Fruit fly (Drosophila melanogaster) whole organism, embryonic: ENCODE results near the gene CG42824.

Source experiments
- Antp ChIP-seq: fragments of 200-800 bp; sonication (Bioruptor generic); optimal IDR thresholded peaks from 3 replicates; lab custom pipeline; 2016; ENCODE audit warnings: missing biosample characterization, missing genetic modification characterization
- CG1024 ChIP-seq: fragments of 200-800 bp; sonication (Bioruptor generic); IDR thresholded peaks from 2 replicates; pipeline ENCODE4 v1.3.6; 2022; ENCODE audit warnings: missing biosample characterization, missing genetic modification characterization
- CG11696 ChIP-seq: fragments of 200-800 bp; sonication (Bioruptor generic); IDR thresholded peaks from 2 replicates; pipeline ENCODE4 v1.3.6; 2022; ENCODE audit warnings: missing biosample characterization, missing genetic modification characterization
- CG12299 ChIP-seq: fragments of 200-800 bp; sonication (Bioruptor generic); optimal IDR thresholded peaks from 2 replicates; lab custom pipeline; 2018; ENCODE audit warnings: missing biosample characterization, mild to moderate bottlenecking, missing genetic modification characterization
- CG12942 ChIP-seq: fragments of 200-800 bp; sonication (Bioruptor generic); optimal IDR thresholded peaks from 3 replicates; lab custom pipeline; 2016; ENCODE audit warnings: missing biosample characterization, missing genetic modification characterization
- CG13296 ChIP-seq: fragments of 200-800 bp; sonication (Bioruptor generic); optimal IDR thresholded peaks from 3 replicates; lab custom pipeline; 2018; ENCODE audit warnings: missing biosample characterization, mild to moderate bottlenecking, missing genetic modification characterization
- CG16813 ChIP-seq: fragments of 200-800 bp; sonication (Bioruptor generic); IDR thresholded peaks from 3 replicates; pipeline ENCODE4 v1.3.6; 2022; ENCODE audit warnings: missing biosample characterization, missing genetic modification characterization; ENCODE audit not compliant: partially characterized antibody
- CG18262 ChIP-seq: fragments of 200-800 bp; optimal IDR thresholded peaks from 3 replicates; lab custom pipeline; 2019; ENCODE audit warnings: missing biosample characterization, mild to moderate bottlenecking, missing genetic modification characterization, moderate library complexity
- CG1832 ChIP-seq: fragments of 200-800 bp; sonication (Bioruptor generic); optimal IDR thresholded peaks from 2 replicates; lab custom pipeline; 2017; ENCODE audit warnings: missing biosample characterization, mild to moderate bottlenecking, missing genetic modification characterization, inconsistent platforms
- CG18599 ChIP-seq: fragments of 200-800 bp; sonication (Bioruptor generic); optimal IDR thresholded peaks from 3 replicates; lab custom pipeline; 2017; ENCODE audit warnings: missing biosample characterization, missing genetic modification characterization, mild to moderate bottlenecking, moderate library complexity, missing genetic modification reagents
- CG2889 ChIP-seq: fragments of 200-800 bp; sonication (Bioruptor generic); IDR thresholded peaks from 3 replicates; pipeline ENCODE4 v1.3.6; 2022; ENCODE audit warnings: missing biosample characterization, missing genetic modification characterization
- CG31365 ChIP-seq: fragments of 200-800 bp; sonication (Bioruptor generic); optimal IDR thresholded peaks from 2 replicates; lab custom pipeline; 2018; ENCODE audit warnings: missing biosample characterization, mild to moderate bottlenecking, missing genetic modification characterization
- CG31388 ChIP-seq: fragments of 200-800 bp; sonication (Bioruptor generic); optimal IDR thresholded peaks from 2 replicates; lab custom pipeline; 2016; ENCODE audit warnings: missing biosample characterization, missing genetic modification characterization
- CG4282 ChIP-seq: fragments of 200-800 bp; sonication (Bioruptor generic); optimal IDR thresholded peaks from 2 replicates; lab custom pipeline; 2016; ENCODE audit warnings: missing biosample characterization, missing genetic modification characterization
- CG6765 ChIP-seq: fragments of 200-800 bp; sonication (Bioruptor generic); optimal IDR thresholded peaks from 3 replicates; lab custom pipeline; 2017; ENCODE audit warnings: missing biosample characterization, mild to moderate bottlenecking, missing genetic modification characterization
- CG7963 ChIP-seq: fragments of 200-800 bp; sonication (Bioruptor generic); IDR thresholded peaks from 3 replicates; pipeline ENCODE4 v1.3.6; 2022; ENCODE audit warnings: missing biosample characterization, missing genetic modification characterization; ENCODE audit not compliant: partially characterized antibody
- CG8388 ChIP-seq: fragments of 200-800 bp; sonication (Bioruptor generic); optimal IDR thresholded peaks from 2 replicates; lab custom pipeline; 2019; ENCODE audit warnings: missing biosample characterization, mild to moderate bottlenecking, missing genetic modification characterization, moderate library complexity
- CG8478 ChIP-seq: fragments of >200 bp; optimal IDR thresholded peaks from 2 replicates; lab custom pipeline; 2018
- CG8765 ChIP-seq: fragments of 200-800 bp; sonication (Bioruptor generic); IDR thresholded peaks from 2 replicates; pipeline ENCODE4 v1.3.6; 2022; ENCODE audit warnings: missing biosample characterization, missing genetic modification characterization
- CG8944 ChIP-seq: fragments of 200-800 bp; sonication (Bioruptor generic); optimal IDR thresholded peaks from 3 replicates; lab custom pipeline; 2016; ENCODE audit warnings: missing biosample characterization, missing genetic modification characterization
- CG9727 ChIP-seq: fragments of 200-800 bp; sonication (Bioruptor generic); optimal IDR thresholded peaks from 3 replicates; lab custom pipeline; 2017; ENCODE audit warnings: missing biosample characterization, mild to moderate bottlenecking, missing genetic modification characterization
- CG9817 ChIP-seq: fragments of 200-800 bp; sonication (Bioruptor generic); optimal IDR thresholded peaks from 2 replicates; lab custom pipeline; 2018; ENCODE audit warnings: missing biosample characterization, mild to moderate bottlenecking, missing genetic modification characterization, moderate library complexity
- CG9876 ChIP-seq: fragments of 200-800 bp; sonication (Bioruptor generic); optimal IDR thresholded peaks from 2 replicates; lab custom pipeline; 2016; ENCODE audit warnings: missing biosample characterization, missing genetic modification characterization
- Drgx ChIP-seq: fragments of 200-800 bp; sonication (Bioruptor generic); IDR thresholded peaks from 2 replicates; pipeline ENCODE4 v1.3.6; 2022; ENCODE audit warnings: missing biosample characterization, missing genetic modification characterization
- H15 ChIP-seq: fragments of 200-800 bp; sonication (Bioruptor generic); IDR thresholded peaks from 3 replicates; pipeline ENCODE4 v1.3.6; 2022; ENCODE audit warnings: missing biosample characterization, missing genetic modification characterization
- Lhr ChIP-seq: fragments of 200-800 bp; sonication (Bioruptor generic); optimal IDR thresholded peaks from 3 replicates; lab custom pipeline; 2017; ENCODE audit warnings: mild to moderate bottlenecking, missing biosample characterization, missing genetic modification reagents, missing genetic modification characterization
- MTF-1 ChIP-seq: fragments of 200-800 bp; sonication (Bioruptor generic); optimal IDR thresholded peaks from 2 replicates; lab custom pipeline; 2018; ENCODE audit warnings: missing biosample characterization, mild to moderate bottlenecking, missing genetic modification characterization, borderline replicate concordance
- Oli ChIP-seq: fragments of 200-800 bp; sonication (Bioruptor generic); optimal IDR thresholded peaks from 2 replicates; lab custom pipeline; 2018; ENCODE audit warnings: missing biosample characterization, mild to moderate bottlenecking, missing genetic modification characterization, moderate library complexity
- Six4 ChIP-seq: fragments of 200-800 bp; sonication (Bioruptor generic); optimal IDR thresholded peaks from 2 replicates; lab custom pipeline; 2016; ENCODE audit warnings: missing biosample characterization, missing genetic modification characterization
- Sry-δ ChIP-seq: fragments of 200-800 bp; sonication (Bioruptor generic); optimal IDR thresholded peaks from 2 replicates; lab custom pipeline; 2016; ENCODE audit warnings: missing biosample characterization, missing genetic modification characterization
- Vsx1 ChIP-seq: fragments of 200-800 bp; sonication (Bioruptor generic); optimal IDR thresholded peaks from 2 replicates; lab custom pipeline; 2017; ENCODE audit warnings: missing biosample characterization, mild to moderate bottlenecking, missing genetic modification characterization, missing genetic modification reagents
- al ChIP-seq: fragments of 200-800 bp; sonication (Bioruptor generic); IDR thresholded peaks from 2 replicates; pipeline ENCODE4 v1.3.6; 2022; ENCODE audit warnings: missing biosample characterization, missing genetic modification characterization
- ato ChIP-seq: fragments of 200-800 bp; sonication (Bioruptor generic); IDR thresholded peaks from 2 replicates; pipeline ENCODE4 v1.3.6; 2022; ENCODE audit warnings: missing biosample characterization, missing genetic modification characterization; ENCODE audit not compliant: partially characterized antibody
- bcd ChIP-seq: fragments of 200-800 bp; sonication (Bioruptor generic); optimal IDR thresholded peaks from 2 replicates; lab custom pipeline; 2017; ENCODE audit warnings: missing biosample characterization, mild to moderate bottlenecking, missing genetic modification characterization
- cad ChIP-seq: fragments of >200 bp; optimal IDR thresholded peaks from 2 replicates; lab custom pipeline; 2017; ENCODE audit warnings: missing biosample characterization, missing genetic modification characterization
- chn ChIP-seq: fragments of 200-800 bp; sonication (Bioruptor generic); optimal IDR thresholded peaks from 2 replicates; lab custom pipeline; 2016; ENCODE audit warnings: missing biosample characterization, missing genetic modification characterization
- corto ChIP-seq: fragments of 200-800 bp; sonication (Bioruptor generic); optimal IDR thresholded peaks from 2 replicates; lab custom pipeline; 2016; ENCODE audit warnings: missing biosample characterization, mild to moderate bottlenecking, missing genetic modification characterization, moderate library complexity
- disco-r ChIP-seq: fragments of 200-800 bp; sonication (Bioruptor generic); optimal IDR thresholded peaks from 2 replicates; lab custom pipeline; 2016; ENCODE audit warnings: missing biosample characterization, missing genetic modification characterization
- esg ChIP-seq: fragments of 200-800 bp; sonication (Bioruptor generic); conservative IDR thresholded peaks from 2 replicates; pipeline ENCODE4 v1.3.6; 2022; ENCODE audit warnings: missing biosample characterization, missing genetic modification characterization
- eve ChIP-seq, 2 experiments: fragments of >200 bp; optimal IDR thresholded peaks; 2 replicates each; lab custom pipeline; 2017; ENCODE audit warnings: missing biosample characterization in 2 of 2, missing genetic modification characterization in 2 of 2
- grau ChIP-seq: fragments of 200-800 bp; optimal IDR thresholded peaks from 3 replicates; lab custom pipeline; 2019; ENCODE audit warnings: missing biosample characterization, mild to moderate bottlenecking, missing genetic modification characterization, moderate library complexity
- gsb-n ChIP-seq: fragments of 200-800 bp; sonication (Bioruptor generic); optimal IDR thresholded peaks from 3 replicates; lab custom pipeline; 2018; ENCODE audit warnings: missing biosample characterization, mild to moderate bottlenecking, missing genetic modification characterization
- jing ChIP-seq: fragments of 200-800 bp; sonication (Bioruptor generic); optimal IDR thresholded peaks from 2 replicates; lab custom pipeline; 2018; ENCODE audit warnings: missing biosample characterization, mild to moderate bottlenecking, missing genetic modification characterization
- kah ChIP-seq: fragments of 200-800 bp; sonication (Bioruptor generic); optimal IDR thresholded peaks from 2 replicates; lab custom pipeline; 2018; ENCODE audit warnings: missing biosample characterization, mild to moderate bottlenecking, missing genetic modification characterization
- oc ChIP-seq: fragments of 200-800 bp; sonication (Bioruptor generic); optimal IDR thresholded peaks from 2 replicates; lab custom pipeline; 2018; ENCODE audit warnings: missing biosample characterization, mild to moderate bottlenecking, missing genetic modification characterization, moderate library complexity
- pb ChIP-seq: fragments of 200-800 bp; sonication (Bioruptor generic); optimal IDR thresholded peaks from 3 replicates; lab custom pipeline; 2016; ENCODE audit warnings: missing biosample characterization, missing genetic modification characterization
- scrt ChIP-seq: fragments of 200-800 bp; sonication (Bioruptor generic); optimal IDR thresholded peaks from 2 replicates; lab custom pipeline; 2018; ENCODE audit warnings: missing biosample characterization, mild to moderate bottlenecking, missing genetic modification characterization, moderate library complexity
- sqz ChIP-seq: fragments of 200-800 bp; sonication (Bioruptor generic); optimal IDR thresholded peaks from 3 replicates; lab custom pipeline; 2018; ENCODE audit warnings: missing biosample characterization, mild to moderate bottlenecking, missing genetic modification characterization
- ssp ChIP-seq: fragments of 200-800 bp; sonication (Bioruptor generic); IDR thresholded peaks from 2 replicates; pipeline ENCODE4 v1.3.6; 2022; ENCODE audit warnings: missing biosample characterization, missing genetic modification characterization
- twi ChIP-seq: fragments of 200-800 bp; optimal IDR thresholded peaks from 2 replicates; lab custom pipeline; 2019; ENCODE audit warnings: missing biosample characterization, mild to moderate bottlenecking, missing genetic modification characterization, moderate library complexity
- tx ChIP-seq: fragments of 200-800 bp; sonication (Bioruptor generic); optimal IDR thresholded peaks from 2 replicates; lab custom pipeline; 2016; ENCODE audit warnings: missing biosample characterization, missing genetic modification characterization
- yki ChIP-seq: fragments of >200 bp; optimal IDR thresholded peaks from 3 replicates; lab custom pipeline; 2018

Gene CG42824

dm6 chr3R:17402434-17402833 lies 3.9 kb downstream of the CG42824 start, which contains the start of gene Sur-8 (continued):
- peak; percentile 24 for TF ChIP-seq scrt (GFP tag; lab: Kevin White, UChicago)
- no peak for TF ChIP-seq CG31388 (GFP tag; lab: Kevin White, UChicago)
- TF ChIP-seq CG12942, result peak; percentile 40
- TF ChIP-seq CG11696, result peak; percentile 44; the same call in 1 of the 2 replicates
- peak; percentile 60 for TF ChIP-seq bcd (GFP tag; lab: Kevin White, UChicago)
- TF ChIP-seq Sry-δ (GFP tag; lab: Kevin White, UChicago), result peak; percentile 23
- no peak for TF ChIP-seq cad
- TF ChIP-seq CG31365 (tag; lab: Kevin White, UChicago), result peak; percentile 11
- peak; percentile 32 for TF ChIP-seq Lhr (GFP tag; lab: Kevin White, UChicago)
- TF ChIP-seq esg (GFP tag; lab: Robert Waterston, UW), result peak; percentile 32; the same call in 1 of the 2 replicates
- TF ChIP-seq jing (GFP tag; lab: Kevin White, UChicago), result no peak
- peak; percentile 69 for TF ChIP-seq CG8944 (GFP tag; lab: Kevin White, UChicago)
- TF ChIP-seq CG16813 (GFP tag; lab: Robert Waterston, UW), result no peak
- TF ChIP-seq ato (GFP tag; lab: Robert Waterston, UW), result no peak
- TF ChIP-seq CG12299, result no peak
- TF ChIP-seq CG18262 (tag; lab: Kevin White, UChicago), result no peak
- TF ChIP-seq CG7963 (GFP tag; lab: Robert Waterston, UW), result no peak
- no peak for TF ChIP-seq eve (GFP tag; optimal IDR thresholded peaks at IDR 0.05; lab: Kevin White, UChicago)
- peak; percentile 60 for TF ChIP-seq CG9876 (GFP tag; lab: Kevin White, UChicago)
- peak; percentile 58 for TF ChIP-seq CG9817
- TF ChIP-seq Oli (tag; lab: Kevin White, UChicago), result peak; percentile 28
- peak; percentile 41 for TF ChIP-seq Six4 (GFP tag; lab: Kevin White, UChicago)
- peak; percentile 21; the same call in 1 of the 2 replicates for TF ChIP-seq al
- TF ChIP-seq ssp (GFP tag; lab: Robert Waterston, UW), result peak; percentile 53; the same call in 1 of the 2 replicates
- TF ChIP-seq tx (GFP tag; lab: Kevin White, UChicago), result peak; percentile 35
- no peak for TF ChIP-seq sqz (GFP tag; lab: Kevin White, UChicago)
- TF ChIP-seq yki (lab: Kevin White, UChicago), result no peak
- TF ChIP-seq CG8478 (lab: Kevin White, UChicago), result no peak
- peak; percentile 7 for TF ChIP-seq CG8388 (GFP tag; lab: Kevin White, UChicago)
- peak; percentile 70 for TF ChIP-seq Antp (GFP tag; lab: Kevin White, UChicago)
- TF ChIP-seq CG1832 (GFP tag; lab: Kevin White, UChicago), result no peak
- peak; percentile 63 for TF ChIP-seq CG6765
- TF ChIP-seq Drgx (GFP tag; lab: Robert Waterston, UW), result no peak
- TF ChIP-seq CG9727 (GFP tag; lab: Kevin White, UChicago), result peak; percentile 33
- peak; percentile 80 for TF ChIP-seq CG1024 (GFP tag; lab: Robert Waterston, UW)
- no peak for TF ChIP-seq corto (GFP tag; lab: Kevin White, UChicago)
- no peak for TF ChIP-seq kah (GFP tag; lab: Kevin White, UChicago)
- peak; percentile 3 for TF ChIP-seq Vsx1
- TF ChIP-seq grau (tag; lab: Kevin White, UChicago), result peak; percentile 63
- TF ChIP-seq CG18599 (GFP tag; lab: Kevin White, UChicago), result peak; percentile 47
- TF ChIP-seq H15, result peak; percentile 74
- TF ChIP-seq chn (GFP tag; lab: Kevin White, UChicago), result no peak
- TF ChIP-seq oc (tag; lab: Kevin White, UChicago), result no peak
- no peak for TF ChIP-seq CG2889 (GFP tag; lab: Robert Waterston, UW)
- no peak for TF ChIP-seq gsb-n (tag; lab: Kevin White, UChicago)
- peak; percentile 17 for TF ChIP-seq disco-r (GFP tag; lab: Kevin White, UChicago)
- TF ChIP-seq CG8765 (GFP tag; lab: Robert Waterston, UW), result no peak
- no peak for TF ChIP-seq CG13296 (GFP tag; lab: Kevin White, UChicago)
- TF ChIP-seq twi (tag; lab: Kevin White, UChicago), result no peak
- TF ChIP-seq pb (GFP tag; lab: Kevin White, UChicago), result peak; percentile 59
- peak; percentile 78 for TF ChIP-seq MTF-1 (GFP tag; lab: Kevin White, UChicago)
- TF ChIP-seq CG4282 (GFP tag; lab: Kevin White, UChicago), result no peak
